Fruit fly (Drosophila melanogaster) whole organism, embryonic: ENCODE measurements around the gene nonC.
A peak's percentile ranks its signal among the peaks of the same experiment; 100 is the strongest.

Source experiments
- Aef1 ChIP-seq: fragments of 200-800 bp; sonication (Bioruptor generic); IDR thresholded peaks from 3 replicates; pipeline ENCODE4 v1.3.6; 2022; ENCODE audit warnings: missing biosample characterization, missing genetic modification characterization
- Atf6 ChIP-seq: fragments of 200-800 bp; sonication (Bioruptor generic); IDR thresholded peaks from 2 replicates; pipeline ENCODE4 v1.3.6; 2022; ENCODE audit warnings: missing biosample characterization, missing genetic modification characterization
- CG10462 ChIP-seq: fragments of 200-800 bp; sonication (Bioruptor generic); optimal IDR thresholded peaks from 2 replicates; lab custom pipeline; 2016; ENCODE audit warnings: missing biosample characterization, missing genetic modification characterization
- CG17568 ChIP-seq: fragments of 200-800 bp; sonication (Bioruptor generic); optimal IDR thresholded peaks from 2 replicates; lab custom pipeline; 2018; ENCODE audit warnings: missing biosample characterization, mild to moderate bottlenecking, missing genetic modification characterization, moderate library complexity
- CG17912 ChIP-seq: fragments of 200-800 bp; sonication (Bioruptor generic); optimal IDR thresholded peaks from 2 replicates; lab custom pipeline; 2018; ENCODE audit warnings: missing biosample characterization, mild to moderate bottlenecking, missing genetic modification characterization
- CG1832 ChIP-seq: fragments of 200-800 bp; sonication (Bioruptor generic); optimal IDR thresholded peaks from 2 replicates; lab custom pipeline; 2017; ENCODE audit warnings: missing biosample characterization, mild to moderate bottlenecking, missing genetic modification characterization, inconsistent platforms
- CG2712 ChIP-seq: fragments of 200-800 bp; optimal IDR thresholded peaks from 3 replicates; lab custom pipeline; 2019; ENCODE audit warnings: missing biosample characterization, mild to moderate bottlenecking, missing genetic modification characterization, moderate library complexity
- CG31365 ChIP-seq: fragments of 200-800 bp; sonication (Bioruptor generic); optimal IDR thresholded peaks from 2 replicates; lab custom pipeline; 2018; ENCODE audit warnings: missing biosample characterization, mild to moderate bottlenecking, missing genetic modification characterization
- CG34376 ChIP-seq: fragments of 200-800 bp; sonication (Bioruptor generic); optimal IDR thresholded peaks from 2 replicates; lab custom pipeline; 2018; ENCODE audit warnings: missing biosample characterization, mild to moderate bottlenecking, missing genetic modification characterization
- CG4282 ChIP-seq: fragments of 200-800 bp; sonication (Bioruptor generic); optimal IDR thresholded peaks from 2 replicates; lab custom pipeline; 2016; ENCODE audit warnings: missing biosample characterization, missing genetic modification characterization
- CG4707 ChIP-seq: fragments of 200-800 bp; sonication (Bioruptor generic); optimal IDR thresholded peaks from 2 replicates; lab custom pipeline; 2018; ENCODE audit warnings: missing biosample characterization, mild to moderate bottlenecking, missing genetic modification characterization, moderate library complexity
- CG6683 ChIP-seq: fragments of 200-800 bp; sonication (Bioruptor generic); optimal IDR thresholded peaks from 2 replicates; lab custom pipeline; 2017; ENCODE audit warnings: missing biosample characterization, mild to moderate bottlenecking, missing genetic modification characterization, missing genetic modification reagents
- CG7556 ChIP-seq: fragments of 200-800 bp; sonication (Bioruptor generic); optimal IDR thresholded peaks from 2 replicates; lab custom pipeline; 2017; ENCODE audit warnings: missing biosample characterization, mild to moderate bottlenecking, missing genetic modification characterization
- CG7745 ChIP-seq: fragments of 200-800 bp; sonication (Bioruptor generic); optimal IDR thresholded peaks from 2 replicates; lab custom pipeline; 2018; ENCODE audit warnings: missing biosample characterization, mild to moderate bottlenecking, missing genetic modification characterization, moderate library complexity
- CG8290 ChIP-seq, 3 experiments: fragments of 200-800 bp; sonication (Bioruptor generic); optimal IDR thresholded peaks; 2 replicates each; lab custom pipeline; 2016 to 2019; ENCODE audit warnings: missing biosample characterization in 3 of 3, missing genetic modification characterization in 3 of 3, mild to moderate bottlenecking in 2 of 3, moderate library complexity in 1 of 3
- CG8944 ChIP-seq: fragments of 200-800 bp; sonication (Bioruptor generic); optimal IDR thresholded peaks from 3 replicates; lab custom pipeline; 2016; ENCODE audit warnings: missing biosample characterization, missing genetic modification characterization
- CG9609 ChIP-seq: fragments of 200-800 bp; sonication (Bioruptor generic); optimal IDR thresholded peaks from 3 replicates; lab custom pipeline; 2016; ENCODE audit warnings: missing biosample characterization, missing genetic modification characterization
- Dip3 ChIP-seq: fragments of 200-800 bp; sonication (Bioruptor generic); optimal IDR thresholded peaks from 3 replicates; lab custom pipeline; 2016; ENCODE audit warnings: missing biosample characterization, missing genetic modification characterization
- Doc2 ChIP-seq: fragments of 200-800 bp; sonication (Bioruptor generic); IDR thresholded peaks from 2 replicates; pipeline ENCODE4 v1.3.6; 2022; ENCODE audit warnings: missing biosample characterization, missing genetic modification characterization
- E2f2 ChIP-seq: fragments of 200-800 bp; sonication (Bioruptor generic); IDR thresholded peaks from 2 replicates; pipeline ENCODE4 v1.3.6; 2022; ENCODE audit warnings: missing biosample characterization, missing genetic modification characterization
- Fer1 ChIP-seq: fragments of 200-800 bp; sonication (Bioruptor generic); optimal IDR thresholded peaks from 2 replicates; lab custom pipeline; 2017; ENCODE audit warnings: missing biosample characterization, mild to moderate bottlenecking, missing genetic modification characterization
- HLH3B ChIP-seq: fragments of 200-800 bp; sonication (Bioruptor generic); IDR thresholded peaks from 2 replicates; pipeline ENCODE4 v1.3.6; 2022; ENCODE audit warnings: missing biosample characterization, missing genetic modification characterization
- MTF-1 ChIP-seq: fragments of 200-800 bp; sonication (Bioruptor generic); optimal IDR thresholded peaks from 2 replicates; lab custom pipeline; 2018; ENCODE audit warnings: missing biosample characterization, mild to moderate bottlenecking, missing genetic modification characterization, borderline replicate concordance
- Nf-YA ChIP-seq: fragments of 200-800 bp; sonication (Bioruptor generic); IDR thresholded peaks from 2 replicates; pipeline ENCODE4 v1.3.6; 2022; ENCODE audit warnings: missing biosample characterization, missing genetic modification characterization
- Optix ChIP-seq: fragments of 200-800 bp; sonication (Bioruptor generic); IDR thresholded peaks from 3 replicates; pipeline ENCODE4 v1.3.6; 2022; ENCODE audit warnings: missing biosample characterization, missing genetic modification characterization
- Rx ChIP-seq: fragments of 200-800 bp; sonication (Bioruptor generic); IDR thresholded peaks from 2 replicates; pipeline ENCODE4 v1.3.6; 2022; ENCODE audit warnings: missing biosample characterization, missing genetic modification characterization
- Six4 ChIP-seq: fragments of 200-800 bp; sonication (Bioruptor generic); optimal IDR thresholded peaks from 2 replicates; lab custom pipeline; 2016; ENCODE audit warnings: missing biosample characterization, missing genetic modification characterization
- ato ChIP-seq: fragments of 200-800 bp; sonication (Bioruptor generic); IDR thresholded peaks from 2 replicates; pipeline ENCODE4 v1.3.6; 2022; ENCODE audit warnings: missing biosample characterization, missing genetic modification characterization; ENCODE audit not compliant: partially characterized antibody
- bcd ChIP-seq: fragments of 200-800 bp; sonication (Bioruptor generic); optimal IDR thresholded peaks from 2 replicates; lab custom pipeline; 2017; ENCODE audit warnings: missing biosample characterization, mild to moderate bottlenecking, missing genetic modification characterization
- cato ChIP-seq: fragments of 200-800 bp; sonication (Bioruptor generic); optimal IDR thresholded peaks from 2 replicates; lab custom pipeline; 2016; ENCODE audit warnings: missing biosample characterization, missing genetic modification characterization, borderline replicate concordance
- cg ChIP-seq: fragments of 200-800 bp; sonication (Bioruptor generic); optimal IDR thresholded peaks from 3 replicates; lab custom pipeline; 2019; ENCODE audit warnings: missing biosample characterization, mild to moderate bottlenecking, missing genetic modification characterization, moderate library complexity
- chif ChIP-seq, 2 experiments: fragments of 200-800 bp; sonication (Bioruptor generic); optimal IDR thresholded peaks; 3 replicates each; lab custom pipeline; 2016; ENCODE audit warnings: missing biosample characterization in 2 of 2, missing genetic modification characterization in 2 of 2
- ci ChIP-seq: fragments of 200-800 bp; sonication (Bioruptor generic); IDR thresholded peaks from 3 replicates; pipeline ENCODE4 v1.3.6; 2022; ENCODE audit warnings: missing biosample characterization, missing genetic modification characterization
- croc ChIP-seq: fragments of 200-800 bp; sonication (Bioruptor generic); conservative IDR thresholded peaks from 3 replicates; pipeline ENCODE4 v1.3.6; 2022; ENCODE audit warnings: missing biosample characterization, missing genetic modification characterization
- danr ChIP-seq: fragments of 200-800 bp; sonication (Bioruptor generic); IDR thresholded peaks from 2 replicates; pipeline ENCODE4 v1.3.6; 2022; ENCODE audit warnings: missing biosample characterization, missing genetic modification characterization
- dimm ChIP-seq: fragments of 200-800 bp; sonication (Bioruptor generic); IDR thresholded peaks from 2 replicates; pipeline ENCODE4 v1.3.6; 2022; ENCODE audit warnings: missing biosample characterization, missing genetic modification characterization
- exex ChIP-seq: fragments of 200-800 bp; sonication (Bioruptor generic); optimal IDR thresholded peaks from 4 replicates; lab custom pipeline; 2018; ENCODE audit warnings: missing biosample characterization, mild to moderate bottlenecking, missing genetic modification characterization, moderate library complexity
- eyg ChIP-seq: fragments of 200-800 bp; sonication (Bioruptor generic); optimal IDR thresholded peaks from 3 replicates; lab custom pipeline; 2016; ENCODE audit warnings: missing biosample characterization, missing genetic modification characterization
- gem ChIP-seq: fragments of 200-800 bp; sonication (Bioruptor generic); optimal IDR thresholded peaks from 2 replicates; lab custom pipeline; 2019; ENCODE audit warnings: missing biosample characterization, mild to moderate bottlenecking, missing genetic modification characterization, moderate library complexity
- hth ChIP-seq: fragments of >200 bp; optimal IDR thresholded peaks from 2 replicates; lab custom pipeline; 2017; ENCODE audit warnings: inconsistent platforms
- insv ChIP-seq, 2 experiments: fragments of 200-800 bp; sonication (Bioruptor generic); optimal IDR thresholded peaks; 3 replicates each; lab custom pipeline; 2016 to 2018; ENCODE audit warnings: missing biosample characterization in 2 of 2, missing genetic modification characterization in 2 of 2
- inv ChIP-seq: fragments of 200-800 bp; sonication (Bioruptor generic); IDR thresholded peaks from 2 replicates; pipeline ENCODE4 v1.3.6; 2022; ENCODE audit warnings: missing biosample characterization, missing genetic modification characterization; ENCODE audit not compliant: partially characterized antibody
- klu ChIP-seq: fragments of 200-800 bp; sonication (Bioruptor generic); IDR thresholded peaks from 2 replicates; pipeline ENCODE4 v1.3.6; 2022; ENCODE audit warnings: missing biosample characterization, missing genetic modification characterization
- nau ChIP-seq: fragments of 200-800 bp; sonication (Bioruptor generic); optimal IDR thresholded peaks from 3 replicates; lab custom pipeline; 2017; ENCODE audit warnings: missing biosample characterization, mild to moderate bottlenecking, missing genetic modification characterization, missing genetic modification reagents
- pb ChIP-seq: fragments of 200-800 bp; sonication (Bioruptor generic); optimal IDR thresholded peaks from 3 replicates; lab custom pipeline; 2016; ENCODE audit warnings: missing biosample characterization, missing genetic modification characterization
- ro ChIP-seq: fragments of 200-800 bp; sonication (Bioruptor generic); IDR thresholded peaks from 2 replicates; pipeline ENCODE4 v1.3.6; 2022; ENCODE audit warnings: missing biosample characterization, missing genetic modification characterization
- stwl ChIP-seq: fragments of 200-800 bp; sonication (Bioruptor generic); optimal IDR thresholded peaks from 3 replicates; lab custom pipeline; 2018; ENCODE audit warnings: missing biosample characterization, mild to moderate bottlenecking, missing genetic modification characterization, moderate library complexity
- vnd ChIP-seq: fragments of 200-800 bp; sonication (Bioruptor generic); IDR thresholded peaks from 3 replicates; pipeline ENCODE4 v1.3.6; 2022; ENCODE audit warnings: missing biosample characterization, missing genetic modification characterization; ENCODE audit not compliant: partially characterized antibody
- wek ChIP-seq: fragments of 200-800 bp; sonication (Bioruptor generic); optimal IDR thresholded peaks from 3 replicates; lab custom pipeline; 2018; ENCODE audit warnings: missing biosample characterization, mild to moderate bottlenecking, missing genetic modification characterization, moderate library complexity

Gene nonC

DNA sequence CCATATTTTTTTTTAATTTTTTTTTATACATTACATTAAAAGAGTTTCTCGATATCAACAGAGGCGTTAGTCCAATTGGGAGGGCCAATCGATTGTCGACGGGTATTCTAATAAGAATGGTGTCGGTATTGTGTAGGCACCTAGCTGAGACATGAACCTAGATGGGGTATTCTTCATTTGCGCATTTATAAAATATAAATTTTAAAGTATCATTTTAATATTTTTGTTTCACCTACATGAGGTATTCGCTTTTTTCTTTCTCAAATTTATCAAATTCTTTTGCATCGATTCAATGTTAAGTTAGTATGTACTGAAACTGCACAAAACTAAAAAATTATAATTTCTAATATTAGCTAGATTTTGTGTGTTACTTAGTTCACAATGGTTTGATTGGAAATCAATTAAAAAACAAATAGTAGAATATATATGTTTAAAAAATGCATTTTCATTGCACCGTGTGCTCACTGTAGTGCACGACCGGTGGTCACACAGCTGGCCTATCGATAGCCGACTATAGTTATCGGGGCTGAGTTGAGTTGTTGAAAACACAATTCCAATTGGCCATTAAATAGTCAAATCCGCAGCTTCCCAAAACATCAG, 19.6 kb downstream of the nonC start, which contains the start of the genes CG14435 and Tmf:
Gene CG14435, minus strand, starts transcription at position 81 of the 600 bp plus-strand sequence.
Gene Tmf, plus strand, starts transcription at position 501 of the 600 bp plus-strand sequence.
- TF ChIP-seq ato (GFP tag; lab: Robert Waterston, UW) (no peak; the same call in 1 of the 2 replicates), CG7745 (tag; lab: Kevin White, UChicago) (no peak), exex (tag; lab: Kevin White, UChicago) (peak; percentile 55), wek (peak; percentile 92), CG8944 (GFP tag; lab: Kevin White, UChicago) (peak; percentile 23), Rx (GFP tag; lab: Robert Waterston, UW) (peak; percentile 74; the same call in 1 of the 2 replicates), CG34376 (peak; percentile 60), nau (GFP tag; lab: Kevin White, UChicago) (no peak), CG4282 (no peak), insv (GFP tag; optimal IDR thresholded peaks at IDR 0.05; lab: Kevin White, UChicago) (peak; percentile 88 to 99), vnd (GFP tag; lab: Robert Waterston, UW) (0 out of 3 replicates have a peak, but pooled peaks have one; percentile 50), Six4 (GFP tag; lab: Kevin White, UChicago) (peak; percentile 48), E2f2 (GFP tag; lab: Robert Waterston, UW) (peak; percentile 62), CG31365 (no peak), CG4707 (GFP tag; lab: Kevin White, UChicago) (peak; percentile 25), stwl (peak; percentile 26), CG9609 (GFP tag; lab: Kevin White, UChicago) (peak; percentile 18), CG10462 (GFP tag; lab: Kevin White, UChicago) (peak; percentile 58), ro (GFP tag; lab: Robert Waterston, UW) (peak; percentile 62), bcd (GFP tag; lab: Kevin White, UChicago) (peak; percentile 89), Nf-YA (GFP tag; lab: Robert Waterston, UW) (peak; percentile 61), CG8290 (GFP tag; optimal IDR thresholded peaks at IDR 0.05; lab: Kevin White, UChicago) (peak; percentile 41), CG8290 (tag; optimal IDR thresholded peaks at IDR 0.05; lab: Kevin White, UChicago) (peak in 1 of 2 experiments; percentile 56), Fer1 (GFP tag; lab: Kevin White, UChicago) (peak; percentile 83), CG7556 (GFP tag; lab: Kevin White, UChicago) (peak; percentile 79), ci (GFP tag; lab: Robert Waterston, UW) (peak; percentile 80), HLH3B (GFP tag; lab: Robert Waterston, UW) (peak; percentile 82), gem (peak; percentile 92), Atf6 (GFP tag; lab: Robert Waterston, UW) (peak; percentile 80), danr (GFP tag; lab: Robert Waterston, UW) (peak; percentile 74), CG17568 (GFP tag; lab: Kevin White, UChicago) (no peak), chif (GFP tag; optimal IDR thresholded peaks at IDR 0.05; lab: Kevin White, UChicago) (peak; percentile 43 to 68), Dip3 (GFP tag; lab: Kevin White, UChicago) (peak; percentile 58), CG17912 (GFP tag; lab: Kevin White, UChicago) (peak; percentile 12), Optix (0 out of 3 replicates have a peak, but pooled peaks have one; percentile 46), cg (GFP tag; lab: Kevin White, UChicago) (no peak), klu (GFP tag; lab: Robert Waterston, UW) (peak; percentile 87), Aef1 (GFP tag; lab: Robert Waterston, UW) (peak; percentile 89), dimm (GFP tag; lab: Robert Waterston, UW) (peak; percentile 55; the same call in 1 of the 2 replicates), pb (GFP tag; lab: Kevin White, UChicago) (no peak), hth (lab: Kevin White, UChicago) (no peak), croc (peak; percentile 72), CG2712 (peak; percentile 91), eyg (GFP tag; lab: Kevin White, UChicago) (no peak), cato (GFP tag; lab: Kevin White, UChicago) (peak; percentile 68), Doc2 (GFP tag; lab: Robert Waterston, UW) (no peak), CG1832 (GFP tag; lab: Kevin White, UChicago) (no peak), CG6683 (GFP tag; lab: Kevin White, UChicago) (peak; percentile 68), MTF-1 (GFP tag; lab: Kevin White, UChicago) (peak; percentile 32), inv (no peak)
